In the genomic region with DNA sequence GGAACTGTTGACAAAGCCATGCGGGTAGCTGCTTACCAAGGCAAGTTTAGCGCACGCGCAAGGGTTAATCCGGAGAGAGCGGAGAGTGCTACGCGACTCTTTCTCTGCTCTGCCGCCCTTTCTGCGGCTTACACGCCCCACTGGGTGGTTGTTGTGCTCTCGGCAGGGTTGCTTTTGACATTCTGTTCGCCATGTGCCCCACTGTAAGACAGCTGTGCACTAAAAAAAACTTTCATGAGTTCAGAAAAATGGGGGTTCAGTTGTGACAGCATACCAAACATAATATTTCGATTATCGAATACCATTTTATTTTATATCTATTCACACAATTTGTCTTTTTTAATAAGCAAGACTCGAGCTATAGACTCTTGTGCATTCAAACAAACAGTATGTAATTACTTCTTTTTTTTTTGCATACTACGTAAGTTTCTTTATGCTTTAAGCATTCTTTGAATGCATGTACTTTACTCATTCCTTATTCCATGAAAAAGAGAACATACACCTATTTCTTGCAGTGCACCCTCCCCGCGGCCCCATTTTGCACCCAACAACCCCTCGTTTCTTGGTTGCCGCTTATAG, we compare ENCODE assay signal across 1 fruit fly cellular context.
TF ChIP-seq lines count a peak whose summit lies in the region.

No protein-coding gene starts in this region.

TF ChIP-seq in whole organism, embryonic, 481 proteins besides CTCF, POLR2A, EP300 and RAD21 (continued from another document):
- TF ChIP-seq pzg (GFP tag; optimal IDR thresholded peaks at IDR 0.05; lab: Kevin White, UChicago): no peak
- no peak for TF ChIP-seq ham (GFP tag; IDR thresholded peaks at IDR 0.05; lab: Robert Waterston, UW)
- TF ChIP-seq CG4854 (GFP tag; optimal IDR thresholded peaks at IDR 0.05; lab: Kevin White, UChicago): no peak
- no peak for TF ChIP-seq CG7745 (tag; optimal IDR thresholded peaks at IDR 0.05; lab: Kevin White, UChicago)
- peak; percentile 21; the same call in 1 of the 2 replicates for TF ChIP-seq esg (GFP tag; conservative IDR thresholded peaks at IDR 0.05; lab: Robert Waterston, UW)
- TF ChIP-seq CG8765 (GFP tag; IDR thresholded peaks at IDR 0.05; lab: Robert Waterston, UW): no peak
- TF ChIP-seq wor (GFP tag; IDR thresholded peaks at IDR 0.05; lab: Robert Waterston, UW): no peak
- peak; percentile 27 for TF ChIP-seq luna (GFP tag; optimal IDR thresholded peaks at IDR 0.05; lab: Kevin White, UChicago)
- no peak for TF ChIP-seq cato (GFP tag; optimal IDR thresholded peaks at IDR 0.05; lab: Kevin White, UChicago; ENCODE audit: borderline replicate concordance)
- no peak for TF ChIP-seq Awh (GFP tag; IDR thresholded peaks at IDR 0.05; lab: Robert Waterston, UW)
- TF ChIP-seq ftz-f1 (GFP tag; optimal IDR thresholded peaks at IDR 0.05; lab: Kevin White, UChicago): no peak
- TF ChIP-seq CG16863 (GFP tag; optimal IDR thresholded peaks at IDR 0.05; lab: Kevin White, UChicago): peak; percentile 14
- peak; percentile 26 for TF ChIP-seq bab2 (GFP tag; optimal IDR thresholded peaks at IDR 0.05; lab: Kevin White, UChicago)
- no peak for TF ChIP-seq BEAF-32 (GFP tag; optimal IDR thresholded peaks at IDR 0.05; lab: Kevin White, UChicago)
- peak; percentile 14 for TF ChIP-seq Fer2 (tag; optimal IDR thresholded peaks at IDR 0.05; lab: Kevin White, UChicago)
- peak; percentile 31 for TF ChIP-seq Asciz (GFP tag; optimal IDR thresholded peaks at IDR 0.05; lab: Kevin White, UChicago)
- TF ChIP-seq CG10565 (GFP tag; optimal IDR thresholded peaks at IDR 0.05; lab: Kevin White, UChicago): no peak
- peak; percentile 54 for TF ChIP-seq slbo (GFP tag; IDR thresholded peaks at IDR 0.05; lab: Robert Waterston, UW)
- TF ChIP-seq CG31224 (GFP tag; IDR thresholded peaks at IDR 0.05; lab: Robert Waterston, UW): no peak
- peak; percentile 59 for TF ChIP-seq Sox100B (GFP tag; optimal IDR thresholded peaks at IDR 0.05; lab: Kevin White, UChicago)
- TF ChIP-seq CG7786 (GFP tag; optimal IDR thresholded peaks at IDR 0.05; lab: Kevin White, UChicago): peak; percentile 8
- TF ChIP-seq da (GFP tag; optimal IDR thresholded peaks at IDR 0.05; lab: Kevin White, UChicago): no peak
- peak; percentile 0 for TF ChIP-seq Jarid2 (GFP tag; optimal IDR thresholded peaks at IDR 0.05; lab: Kevin White, UChicago)
- TF ChIP-seq odd (GFP tag; optimal IDR thresholded peaks at IDR 0.05; lab: Kevin White, UChicago): peak; percentile 2
- TF ChIP-seq CG7987 (GFP tag; optimal IDR thresholded peaks at IDR 0.05; lab: Kevin White, UChicago): no peak
- TF ChIP-seq CG11398 (GFP tag; optimal IDR thresholded peaks at IDR 0.05; lab: Kevin White, UChicago): no peak
- TF ChIP-seq sc (optimal IDR thresholded peaks at IDR 0.05; lab: Kevin White, UChicago): no peak
- TF ChIP-seq sc (GFP tag; optimal IDR thresholded peaks at IDR 0.05; lab: Kevin White, UChicago): no peak
- peak; percentile 71 for TF ChIP-seq CG9727 (GFP tag; optimal IDR thresholded peaks at IDR 0.05; lab: Kevin White, UChicago)
- peak; percentile 33 for TF ChIP-seq CG13894 (tag; optimal IDR thresholded peaks at IDR 0.05; lab: Kevin White, UChicago)
- no peak for TF ChIP-seq CG5245 (GFP tag; optimal IDR thresholded peaks at IDR 0.05; lab: Kevin White, UChicago)
- 0 out of 2 replicates have a peak, but pooled peaks have one; percentile 17 for TF ChIP-seq cas (GFP tag; IDR thresholded peaks at IDR 0.05; lab: Robert Waterston, UW)
- peak; percentile 64 for TF ChIP-seq caup (GFP tag; optimal IDR thresholded peaks at IDR 0.05; lab: Kevin White, UChicago; ENCODE audit: severe bottlenecking)
- peak; percentile 45 for TF ChIP-seq CG18262 (tag; optimal IDR thresholded peaks at IDR 0.05; lab: Kevin White, UChicago)
- 0 out of 2 replicates have a peak, but pooled peaks have one; percentile 29 for TF ChIP-seq sisA (GFP tag; IDR thresholded peaks at IDR 0.05; lab: Robert Waterston, UW)
- no peak for TF ChIP-seq CG1832 (GFP tag; optimal IDR thresholded peaks at IDR 0.05; lab: Kevin White, UChicago)
- 0 out of 2 replicates have a peak, but pooled peaks have one; percentile 23 for TF ChIP-seq HLH3B (GFP tag; IDR thresholded peaks at IDR 0.05; lab: Robert Waterston, UW)
- no peak for TF ChIP-seq CG11560 (tag; IDR thresholded peaks at IDR 0.05; lab: Robert Waterston, UW)
- no peak for TF ChIP-seq CG17612 (GFP tag; IDR thresholded peaks at IDR 0.05; lab: Robert Waterston, UW)
- TF ChIP-seq CG10321 (GFP tag; IDR thresholded peaks at IDR 0.05; lab: Robert Waterston, UW): no peak
- peak; percentile 19 for TF ChIP-seq scrt (GFP tag; optimal IDR thresholded peaks at IDR 0.05; lab: Kevin White, UChicago)
- no peak for TF ChIP-seq knrl (GFP tag; IDR thresholded peaks at IDR 0.05; lab: Robert Waterston, UW; ENCODE audit: partially characterized antibody)
- no peak for TF ChIP-seq CG34224 (GFP tag; IDR thresholded peaks at IDR 0.05; lab: Robert Waterston, UW; ENCODE audit: partially characterized antibody)
- no peak for TF ChIP-seq pan (optimal IDR thresholded peaks at IDR 0.05; lab: Kevin White, UChicago)
- peak in 1 of 2 experiments; percentile 21 for TF ChIP-seq pan (GFP tag; optimal IDR thresholded peaks at IDR 0.05 in 1 of 2, IDR thresholded peaks at IDR 0.05 in 1 of 2)
